Worm (Caenorhabditis elegans): ENCODE results near the gene T02B11.8.

The T02B11.8 gene

ce11 chrV:878567-878966 lies at the start of gene T02B11.8:
TSS of gene T02B11.8 (minus strand) at chrV:878667.
- no peak for TF ChIP-seq sdz-12 (GFP tag; optimal IDR thresholded peaks at IDR 0.05)

- TF ChIP-seq nhr-237 (tag; optimal IDR thresholded peaks at IDR 0.05): no peak
- no peak for TF ChIP-seq jun-1 (tag; optimal IDR thresholded peaks at IDR 0.05)
- no peak for TF ChIP-seq php-3 (GFP tag; IDR thresholded peaks at IDR 0.05)
- no peak for TF ChIP-seq T20F7.1 (GFP tag; optimal IDR thresholded peaks at IDR 0.05)
- no peak for TF ChIP-seq ceh-32 (tag; optimal IDR thresholded peaks at IDR 0.05; ENCODE audit: poor library complexity)
- no peak for TF ChIP-seq mxl-2 (GFP tag; conservative IDR thresholded peaks at IDR 0.05)
- TF ChIP-seq ZK337.2 (GFP tag; IDR thresholded peaks at IDR 0.05): no peak
- TF ChIP-seq lsy-2 (tag; optimal IDR thresholded peaks at IDR 0.05): no peak
- no peak for TF ChIP-seq ctbp-1 (GFP tag; IDR thresholded peaks at IDR 0.05)
- TF ChIP-seq ceh-44 (GFP tag; IDR thresholded peaks at IDR 0.05): no peak
- TF ChIP-seq spr-1 (tag; optimal IDR thresholded peaks at IDR 0.05): no peak
- TF ChIP-seq gei-8 (GFP tag; optimal IDR thresholded peaks at IDR 0.05): no peak
- TF ChIP-seq unc-62 (GFP tag; optimal IDR thresholded peaks at IDR 0.05 in 1 of 2): no peak
- no peak for TF ChIP-seq unc-62 (tag; optimal IDR thresholded peaks at IDR 0.05)
Measured at ce11 chrV:917488-917887, 39.0 kb upstream of the T02B11.8 start, which contains the start of gene H24K24.2. TSS of gene H24K24.2 (plus strand) at chrV:917788.

ce11 chrV:915716-916115 lies 37.2 kb upstream of the T02B11.8 start:
- TF ChIP-seq lir-3 (tag; optimal IDR thresholded peaks at IDR 0.05): no peak
- no peak for TF ChIP-seq zag-1 (tag; optimal IDR thresholded peaks at IDR 0.05)
- no peak for TF ChIP-seq F10B5.3 (tag; optimal IDR thresholded peaks at IDR 0.05)
- peak; percentile 74 for TF ChIP-seq set-16 (GFP tag; IDR thresholded peaks at IDR 0.05)

- no peak for TF ChIP-seq vab-7 (GFP tag; IDR thresholded peaks at IDR 0.05)
- no peak for TF ChIP-seq Y48G9A.11 (GFP tag; IDR thresholded peaks at IDR 0.05)
- TF ChIP-seq egl-43 (GFP tag; IDR thresholded peaks at IDR 0.05): no peak
- TF ChIP-seq ZK546.5 (tag; optimal IDR thresholded peaks at IDR 0.05): no peak
- no peak for TF ChIP-seq dpl-1 (GFP tag; optimal IDR thresholded peaks at IDR 0.05)
- TF ChIP-seq zag-1 (tag; optimal IDR thresholded peaks at IDR 0.05): no peak
- no peak for TF ChIP-seq pqm-1 (tag; optimal IDR thresholded peaks at IDR 0.05)
- no peak for TF ChIP-seq nhr-237 (tag; optimal IDR thresholded peaks at IDR 0.05)
- no peak for TF ChIP-seq ceh-20 (GFP tag; IDR thresholded peaks at IDR 0.05)
- no peak for TF ChIP-seq T26A8.4 (GFP tag; IDR thresholded peaks at IDR 0.05)
- no peak for TF ChIP-seq spr-3 (GFP tag; optimal IDR thresholded peaks at IDR 0.05)
- TF ChIP-seq egl-27 (tag; optimal IDR thresholded peaks at IDR 0.05): no peak
- no peak for TF ChIP-seq fos-1 (tag; optimal IDR thresholded peaks at IDR 0.05)
- TF ChIP-seq madf-9 (GFP tag; conservative IDR thresholded peaks at IDR 0.05): no peak
Measured at ce11 chrV:911474-911873, 33.0 kb upstream of the T02B11.8 start, which contains the start of gene adh-5. TSS of gene adh-5 (plus strand) at chrV:911774.

ce11 chrV:910588-910987 lies 32.1 kb upstream of the T02B11.8 start:
- TF ChIP-seq nhr-77 (tag; optimal IDR thresholded peaks at IDR 0.05): peak; percentile 81
- TF ChIP-seq hlh-30 (tag; optimal IDR thresholded peaks at IDR 0.05; ENCODE audit: insufficient read depth): peak; percentile 48
- peak; percentile 67 for TF ChIP-seq dve-1 (tag; optimal IDR thresholded peaks at IDR 0.05; ENCODE audit: insufficient read depth)
- no peak for TF ChIP-seq mxl-2 (GFP tag; conservative IDR thresholded peaks at IDR 0.05)
- no peak for TF ChIP-seq ceh-44 (GFP tag; IDR thresholded peaks at IDR 0.05)
- TF ChIP-seq nhr-48 (tag; optimal IDR thresholded peaks at IDR 0.05): peak; percentile 27
- TF ChIP-seq ceh-82 (tag; optimal IDR thresholded peaks at IDR 0.05): no peak
- 0 out of 2 replicates have a peak, but pooled peaks have one; percentile 28 for TF ChIP-seq php-3 (GFP tag; IDR thresholded peaks at IDR 0.05)
- TF ChIP-seq nhr-102 (tag; optimal IDR thresholded peaks at IDR 0.05): peak; percentile 20
- peak; percentile 99 for TF ChIP-seq nhr-28 (tag; optimal IDR thresholded peaks at IDR 0.05)
- TF ChIP-seq mdl-1 (tag; optimal IDR thresholded peaks at IDR 0.05): peak in 1 of 2 experiments; percentile 53
- TF ChIP-seq nhr-11 (tag; optimal IDR thresholded peaks at IDR 0.05): peak; percentile 28
- TF ChIP-seq hlh-11 (tag; optimal IDR thresholded peaks at IDR 0.05): peak; percentile 81
- no peak for TF ChIP-seq daf-16 (GFP tag; optimal IDR thresholded peaks at IDR 0.05)
- peak; percentile 58 for TF ChIP-seq daf-16 (tag; optimal IDR thresholded peaks at IDR 0.05)
- TF ChIP-seq mxl-3 (GFP tag; optimal IDR thresholded peaks at IDR 0.05): peak; percentile 82
- TF ChIP-seq nhr-10 (tag; optimal IDR thresholded peaks at IDR 0.05): no peak
- TF ChIP-seq unc-39 (tag; optimal IDR thresholded peaks at IDR 0.05): no peak
- TF ChIP-seq pqm-1 (tag; optimal IDR thresholded peaks at IDR 0.05): peak; percentile 32
